Fruit fly (Drosophila melanogaster) whole organism, embryonic: ENCODE data around the gene CG31922.

ENCODE experiments used
- CG12104 ChIP-seq: fragments of 200-800 bp; sonication (Bioruptor generic); optimal IDR thresholded peaks from 3 replicates; lab custom pipeline; 2016; ENCODE audit warnings: missing biosample characterization, missing genetic modification characterization
- CG2199 ChIP-seq: fragments of 200-800 bp; sonication (Bioruptor generic); IDR thresholded peaks from 3 replicates; pipeline ENCODE4 v1.3.6; 2022; ENCODE audit warnings: missing biosample characterization, missing genetic modification characterization
- CG30431 ChIP-seq: fragments of 200-800 bp; sonication (Bioruptor generic); optimal IDR thresholded peaks from 2 replicates; lab custom pipeline; 2017; ENCODE audit warnings: missing biosample characterization, missing genetic modification characterization
- CG3838 ChIP-seq: fragments of 200-800 bp; sonication (Bioruptor generic); optimal IDR thresholded peaks from 3 replicates; lab custom pipeline; 2016; ENCODE audit warnings: missing biosample characterization, missing genetic modification characterization
- CG8478 ChIP-seq: fragments of >200 bp; optimal IDR thresholded peaks from 2 replicates; lab custom pipeline; 2018
- Hr51 ChIP-seq, 2 experiments: fragments of 200-800 bp; sonication (Bioruptor generic); optimal IDR thresholded peaks; 2 replicates in 1 of 2; 3 replicates in 1 of 2; lab custom pipeline; 2016 to 2018; ENCODE audit warnings: missing biosample characterization in 2 of 2, missing genetic modification characterization in 2 of 2, mild to moderate bottlenecking in 1 of 2, moderate library complexity in 1 of 2
- tna ChIP-seq: fragments of 200-800 bp; sonication (Bioruptor generic); IDR thresholded peaks from 2 replicates; pipeline ENCODE4 v1.3.6; 2022; ENCODE audit warnings: missing biosample characterization, missing genetic modification characterization; ENCODE audit not compliant: partially characterized antibody

- TF ChIP-seq CG8478 (no peak), tna (no peak), Hr51 (GFP tag; optimal IDR thresholded peaks at IDR 0.05; lab: Kevin White, UChicago) (no peak), CG12104 (GFP tag; lab: Kevin White, UChicago) (no peak), CG30431 (GFP tag; lab: Kevin White, UChicago) (no peak), CG2199 (GFP tag; lab: Robert Waterston, UW) (no peak), CG3838 (GFP tag; lab: Kevin White, UChicago) (no peak)
Observed at dm6 chr2L:1201396-1201837, 31.4 kb downstream of the CG31922 start.
